Fruit fly (Drosophila melanogaster): ENCODE results near the gene superdeath.

DNA sequence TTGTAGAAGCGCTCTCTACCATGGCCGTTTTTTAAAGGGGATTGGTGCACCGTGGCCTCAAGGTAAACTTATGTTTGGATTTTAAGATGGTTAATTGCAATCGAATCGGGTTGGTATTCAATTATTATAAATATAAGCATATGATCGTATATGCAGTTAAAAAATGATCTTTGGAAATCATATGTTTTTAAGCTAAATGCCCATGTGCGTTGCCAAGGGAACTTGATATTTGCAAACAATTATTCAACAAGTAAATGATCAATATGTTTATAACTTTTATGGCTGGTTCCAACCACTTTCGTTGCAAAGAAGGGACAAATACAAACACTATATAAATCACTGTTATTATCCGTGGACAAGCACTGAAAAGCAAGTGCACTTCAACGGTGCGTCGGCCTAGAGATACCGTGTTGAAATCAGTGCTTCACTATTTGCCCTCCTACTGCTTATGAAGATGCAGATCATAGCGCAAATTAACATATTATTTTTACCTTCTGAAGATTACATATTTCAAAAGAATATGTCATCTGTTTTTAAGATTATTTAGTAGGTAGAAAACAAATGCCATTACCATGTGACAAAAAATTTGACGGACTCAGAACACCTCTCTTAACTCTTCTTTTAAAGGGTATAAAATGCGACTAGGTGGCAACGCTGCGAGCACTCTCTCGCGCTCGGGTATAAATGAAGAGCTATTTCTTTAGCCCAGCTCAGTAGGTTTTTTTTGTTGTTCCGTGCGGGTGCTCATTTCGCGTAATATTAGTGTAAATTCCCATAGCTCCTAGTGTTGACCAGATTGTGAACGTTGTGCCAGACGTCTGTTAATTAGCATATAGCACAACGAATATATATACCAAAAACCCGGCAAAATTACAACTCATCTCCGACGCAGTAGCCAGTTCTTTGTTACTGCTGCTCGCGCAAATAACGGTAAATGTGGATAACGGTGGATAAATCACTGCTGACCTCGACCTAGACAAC is 19.2 kb downstream of the superdeath start, which contains the start of gene rdog:
- no peak for TF ChIP-seq Dll (optimal IDR thresholded peaks at IDR 0.05)
- no peak for TF ChIP-seq CG8478 (optimal IDR thresholded peaks at IDR 0.05)
- TF ChIP-seq usp (GFP tag; optimal IDR thresholded peaks at IDR 0.05): no peak
- TF ChIP-seq EcR (GFP tag; optimal IDR thresholded peaks at IDR 0.05): no peak

Data from whole organism.